Worm (Caenorhabditis elegans): ENCODE data around the gene gst-22.

gst-22 gene

DNA sequence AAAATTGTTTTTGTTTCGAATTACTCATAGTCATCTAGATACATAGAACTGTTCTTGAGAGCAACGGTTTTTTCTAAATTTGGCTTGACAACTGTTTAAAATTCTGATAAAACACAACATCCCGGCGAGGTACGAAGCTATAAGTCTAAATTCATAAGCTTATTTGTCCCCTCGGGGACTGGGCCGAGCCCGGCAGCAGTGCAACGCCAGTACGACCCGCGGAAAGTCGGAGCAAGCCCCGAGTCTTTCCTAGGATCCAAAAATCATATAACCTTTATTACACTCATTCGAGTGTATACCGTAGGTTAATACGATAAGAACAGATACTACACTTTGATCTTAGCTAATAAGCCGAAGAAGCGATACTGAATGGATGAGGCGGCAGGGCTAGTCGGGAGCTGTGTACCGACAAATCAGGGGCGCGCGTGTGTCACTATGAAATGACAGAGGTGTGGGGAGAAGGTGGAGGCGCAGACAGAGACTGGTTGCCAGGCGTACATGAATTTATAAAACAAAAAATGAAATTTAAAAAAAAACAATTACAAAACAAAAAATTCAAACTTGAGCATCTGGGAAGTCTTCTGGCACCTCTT, 6.5 kb downstream of the gst-22 start:
- TF ChIP-seq snpc-4 (tag; optimal IDR thresholded peaks at IDR 0.05) = peak; percentile 21
- no peak for TF ChIP-seq nhr-129 (tag; optimal IDR thresholded peaks at IDR 0.05)
- TF ChIP-seq sma-9 (GFP tag; optimal IDR thresholded peaks at IDR 0.05) = peak; percentile 1
- TF ChIP-seq sma-9 (tag; optimal IDR thresholded peaks at IDR 0.05) = no peak

ce11 chrV:16224027-16224426, 8.1 kb downstream of the gst-22 start, which contains the start of gene stdh-2:
stdh-2 (plus strand) TSS chrV:16224327.
- no peak for TF ChIP-seq crh-2 (tag; optimal IDR thresholded peaks at IDR 0.05)

ce11 chrV:16220020-16220419, 12.1 kb downstream of the gst-22 start:
- no peak for TF ChIP-seq dmd-4 (tag; optimal IDR thresholded peaks at IDR 0.05)
- TF ChIP-seq aly-2 (tag; optimal IDR thresholded peaks at IDR 0.05) = no peak
- TF ChIP-seq unc-39 (tag; optimal IDR thresholded peaks at IDR 0.05) = no peak
- no peak for TF ChIP-seq ZK546.5 (tag; optimal IDR thresholded peaks at IDR 0.05)
- no peak for TF ChIP-seq ztf-1 (GFP tag; conservative IDR thresholded peaks at IDR 0.05)
- TF ChIP-seq snpc-4 (tag; optimal IDR thresholded peaks at IDR 0.05) = no peak
- TF ChIP-seq F13H6.1 (tag; optimal IDR thresholded peaks at IDR 0.05) = no peak
- TF ChIP-seq lin-11 (tag; optimal IDR thresholded peaks at IDR 0.05) = no peak
- no peak for TF ChIP-seq ceh-16 (tag; optimal IDR thresholded peaks at IDR 0.05)
- TF ChIP-seq nhr-10 (tag; optimal IDR thresholded peaks at IDR 0.05) = no peak
- no peak for TF ChIP-seq mbf-1 (tag; optimal IDR thresholded peaks at IDR 0.05)
- TF ChIP-seq lin-39 (tag; optimal IDR thresholded peaks at IDR 0.05) = no peak
- no peak for TF ChIP-seq fos-1 (tag; optimal IDR thresholded peaks at IDR 0.05)
- no peak for TF ChIP-seq zag-1 (tag; optimal IDR thresholded peaks at IDR 0.05)
- TF ChIP-seq nhr-11 (tag; optimal IDR thresholded peaks at IDR 0.05) = no peak
- TF ChIP-seq nhr-237 (tag; optimal IDR thresholded peaks at IDR 0.05) = no peak
- no peak for TF ChIP-seq peb-1 (tag; optimal IDR thresholded peaks at IDR 0.05)
- no peak for TF ChIP-seq elt-3 (tag; optimal IDR thresholded peaks at IDR 0.05)

- TF ChIP-seq nhr-11 (tag; optimal IDR thresholded peaks at IDR 0.05) (no peak), mdl-1 (tag; optimal IDR thresholded peaks at IDR 0.05) (no peak), aly-2 (tag; optimal IDR thresholded peaks at IDR 0.05) (no peak), sma-9 (GFP tag; optimal IDR thresholded peaks at IDR 0.05) (peak; percentile 36), sma-9 (tag; optimal IDR thresholded peaks at IDR 0.05) (no peak)
These were observed 12.9 kb downstream of the gst-22 start, which contains the start of gene glc-1 for ce11 chrV:16218972-16219757. glc-1 (plus strand) TSS chrV:16219634.

DNA sequence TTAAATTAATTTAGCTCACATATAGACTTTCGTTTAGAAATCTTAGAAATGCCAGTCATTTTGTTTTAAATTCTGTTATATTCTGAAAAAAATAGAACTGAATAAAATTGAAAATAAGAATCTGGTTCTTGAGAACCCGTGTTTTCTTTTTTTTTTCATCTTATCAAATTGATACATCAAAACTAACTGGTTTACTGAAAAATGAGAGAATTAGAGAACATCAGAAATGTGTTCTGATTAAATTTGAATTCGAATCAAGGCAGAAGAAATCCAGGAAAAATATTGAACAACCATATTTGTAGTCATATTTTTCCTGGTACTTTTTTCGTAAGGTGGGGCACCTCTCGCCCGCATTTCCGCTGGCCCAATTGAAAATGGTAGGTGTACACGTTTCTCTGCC, 13.6 kb downstream of the gst-22 start, which contains the start of gene F11A5.15:
TSS of gene F11A5.15 (minus strand) at position 101 of the 400 bp plus-strand sequence.
- TF ChIP-seq nhr-237 (tag; optimal IDR thresholded peaks at IDR 0.05) = no peak
- no peak for TF ChIP-seq lsy-2 (tag; optimal IDR thresholded peaks at IDR 0.05)
- no peak for TF ChIP-seq nhr-6 (tag; optimal IDR thresholded peaks at IDR 0.05)
- TF ChIP-seq skn-1 (tag; optimal IDR thresholded peaks at IDR 0.05) = no peak
- no peak for TF ChIP-seq Y55F3AM.14 (GFP tag; optimal IDR thresholded peaks at IDR 0.05)
- TF ChIP-seq F13H6.1 (tag; optimal IDR thresholded peaks at IDR 0.05) = no peak
- TF ChIP-seq snpc-4 (tag; optimal IDR thresholded peaks at IDR 0.05) = no peak
- TF ChIP-seq lin-11 (tag; optimal IDR thresholded peaks at IDR 0.05) = no peak
- no peak for TF ChIP-seq dmd-4 (tag; optimal IDR thresholded peaks at IDR 0.05)

- no peak for TF ChIP-seq blmp-1 (tag; optimal IDR thresholded peaks at IDR 0.05; ENCODE audit: insufficient read depth)
- TF ChIP-seq nhr-12 (tag; optimal IDR thresholded peaks at IDR 0.05) = no peak
- TF ChIP-seq elt-1 (tag; optimal IDR thresholded peaks at IDR 0.05) = no peak
- TF ChIP-seq nhr-77 (tag; optimal IDR thresholded peaks at IDR 0.05) = no peak
- TF ChIP-seq crh-2 (tag; optimal IDR thresholded peaks at IDR 0.05) = no peak
- no peak for TF ChIP-seq nhr-129 (tag; optimal IDR thresholded peaks at IDR 0.05)
- TF ChIP-seq sma-3 (GFP tag; optimal IDR thresholded peaks at IDR 0.05) = no peak
- no peak for TF ChIP-seq F13H6.1 (tag; optimal IDR thresholded peaks at IDR 0.05)
- TF ChIP-seq gmeb-1 (tag; optimal IDR thresholded peaks at IDR 0.05) = no peak
- no peak for TF ChIP-seq C34F6.9 (tag; optimal IDR thresholded peaks at IDR 0.05)
These were observed 17.6 kb downstream of the gst-22 start, which contains the start of gene F11A5.9 for ce11 chrV:16214505-16214904. F11A5.9 (plus strand) TSS chrV:16214890.
